Worm (Caenorhabditis elegans): Measurements from ENCODE around the gene dmsr-6.

dmsr-6 gene

DNA sequence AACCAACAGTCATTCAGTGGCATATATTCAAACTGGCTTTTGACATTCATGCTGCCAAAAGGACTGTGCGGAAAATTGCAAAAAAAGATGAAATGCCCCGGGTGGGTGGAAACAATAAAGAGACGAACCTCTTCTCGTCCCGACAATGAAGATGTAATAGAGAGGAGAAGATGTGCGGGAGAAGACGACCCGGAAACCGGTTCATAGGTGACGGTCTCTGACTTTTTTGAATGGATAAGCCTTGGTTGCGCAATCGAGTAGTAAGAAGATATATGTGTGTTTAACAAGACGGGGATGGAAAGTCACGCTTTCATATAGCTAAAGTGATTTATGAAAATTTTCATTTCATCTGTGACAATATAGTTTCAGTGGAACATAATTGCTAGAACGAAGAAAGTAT, 25.3 kb downstream of the dmsr-6 start:
- TF ChIP-seq ceh-13 (GFP tag; optimal IDR thresholded peaks at IDR 0.05) (no peak), hmg-4 (GFP tag; optimal IDR thresholded peaks at IDR 0.05) (no peak), tbx-11 (GFP tag; IDR thresholded peaks at IDR 0.05) (no peak), hmbx-1 (tag; optimal IDR thresholded peaks at IDR 0.05) (no peak), hnd-1 (tag; optimal IDR thresholded peaks at IDR 0.05) (no peak), pes-1 (GFP tag; IDR thresholded peaks at IDR 0.05) (no peak), sea-1 (GFP tag; conservative IDR thresholded peaks at IDR 0.05) (no peak), flt-1 (GFP tag; IDR thresholded peaks at IDR 0.05) (no peak), tbx-37 (GFP tag; conservative IDR thresholded peaks at IDR 0.05) (no peak), tra-4 (tag; optimal IDR thresholded peaks at IDR 0.05) (no peak), scrt-1 (GFP tag; IDR thresholded peaks at IDR 0.05) (no peak), ets-7 (tag; optimal IDR thresholded peaks at IDR 0.05) (no peak), ama-1 (optimal IDR thresholded peaks at IDR 0.05) (no peak), B0310.2 (tag; optimal IDR thresholded peaks at IDR 0.05) (no peak), ceh-36 (tag; optimal IDR thresholded peaks at IDR 0.05) (no peak)

DNA sequence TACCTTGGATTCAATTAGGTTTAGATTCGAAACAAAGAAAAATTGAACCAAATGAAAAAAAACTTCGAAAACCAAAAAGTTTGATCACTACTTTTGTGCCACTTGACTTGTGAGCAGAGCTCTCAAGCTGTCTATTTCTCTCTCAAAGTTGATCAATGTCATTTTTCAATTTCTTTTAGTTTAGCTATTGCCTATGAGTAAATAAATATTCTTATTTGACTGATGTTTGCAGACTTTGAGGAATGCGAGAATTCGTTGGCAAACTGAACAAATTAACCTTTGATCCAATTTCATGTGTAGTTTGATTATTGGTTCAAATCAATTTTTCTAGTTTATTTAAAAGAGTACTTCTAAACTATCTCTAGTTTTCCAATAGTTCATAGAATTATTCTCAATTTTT, 28.4 kb downstream of the dmsr-6 start:
- TF ChIP-seq B0310.2 (tag; optimal IDR thresholded peaks at IDR 0.05) (no peak), F13C5.2 (tag; optimal IDR thresholded peaks at IDR 0.05) (no peak), hnd-1 (tag; optimal IDR thresholded peaks at IDR 0.05) (no peak), ceh-13 (GFP tag; optimal IDR thresholded peaks at IDR 0.05) (no peak), ceh-36 (tag; optimal IDR thresholded peaks at IDR 0.05) (no peak)

DNA sequence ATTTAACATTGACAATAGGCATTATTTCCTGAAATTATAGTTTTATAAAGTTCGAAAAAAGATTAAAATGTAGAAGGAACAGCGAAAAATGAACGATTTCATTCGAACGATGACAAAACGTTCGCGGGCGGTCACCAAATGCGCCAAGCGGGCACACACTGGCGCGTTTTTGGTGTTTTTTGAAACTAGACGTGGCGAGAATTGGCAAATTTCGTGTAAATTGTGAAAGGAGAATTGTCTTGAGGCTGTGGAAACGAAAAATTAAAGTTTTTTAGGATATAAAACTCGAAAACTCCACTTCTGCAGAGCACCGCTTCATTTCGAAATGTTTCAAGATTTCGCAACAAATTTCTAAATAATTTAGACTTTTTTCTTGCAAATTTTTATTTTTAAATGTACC, 33.2 kb downstream of the dmsr-6 start, which contains the start of gene usp-14:
usp-14 (minus strand) TSS at position 28 of the 400 bp plus-strand sequence.
- no peak for TF ChIP-seq tbx-11 (GFP tag; IDR thresholded peaks at IDR 0.05)
- TF ChIP-seq B0310.2 (tag; optimal IDR thresholded peaks at IDR 0.05): no peak
- no peak for TF ChIP-seq ceh-13 (GFP tag; optimal IDR thresholded peaks at IDR 0.05)
- no peak for TF ChIP-seq scrt-1 (GFP tag; IDR thresholded peaks at IDR 0.05)
- TF ChIP-seq aly-1 (tag; optimal IDR thresholded peaks at IDR 0.05): no peak
- no peak for TF ChIP-seq hnd-1 (tag; optimal IDR thresholded peaks at IDR 0.05)
- TF ChIP-seq hmg-4 (GFP tag; optimal IDR thresholded peaks at IDR 0.05): no peak
- TF ChIP-seq hmbx-1 (tag; optimal IDR thresholded peaks at IDR 0.05): no peak
- TF ChIP-seq tra-4 (tag; optimal IDR thresholded peaks at IDR 0.05): no peak
- TF ChIP-seq ceh-36 (tag; optimal IDR thresholded peaks at IDR 0.05): no peak

DNA sequence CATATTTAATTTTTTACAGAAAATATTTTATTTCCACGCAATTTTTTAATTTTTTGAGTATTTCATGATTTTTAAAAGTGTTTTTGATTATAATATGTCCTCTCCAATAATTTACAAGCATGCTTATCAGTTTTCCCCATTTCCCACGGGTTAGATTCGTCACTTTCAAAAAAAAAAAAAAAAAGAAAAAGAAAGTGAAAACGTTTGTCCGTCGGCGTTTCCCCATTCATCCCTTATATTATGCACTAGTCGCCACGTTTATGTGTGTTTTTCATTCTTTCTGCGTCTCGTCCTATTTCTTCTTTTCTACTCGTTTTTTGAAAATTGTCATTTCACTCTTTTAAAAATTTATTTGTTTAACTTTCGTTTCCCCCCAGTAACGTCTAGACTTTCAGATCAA, 34.0 kb downstream of the dmsr-6 start, which contains the start of gene vnut-1:
vnut-1 (plus strand) TSS at position 396 of the 400 bp plus-strand sequence.
- TF ChIP-seq aly-1 (tag; optimal IDR thresholded peaks at IDR 0.05) (no peak), tbx-37 (GFP tag; conservative IDR thresholded peaks at IDR 0.05) (no peak), B0310.2 (tag; optimal IDR thresholded peaks at IDR 0.05) (no peak), sea-1 (GFP tag; conservative IDR thresholded peaks at IDR 0.05) (no peak), scrt-1 (GFP tag; IDR thresholded peaks at IDR 0.05) (no peak), hmbx-1 (tag; optimal IDR thresholded peaks at IDR 0.05) (no peak), flt-1 (GFP tag; IDR thresholded peaks at IDR 0.05) (no peak), ceh-36 (tag; optimal IDR thresholded peaks at IDR 0.05) (no peak), ceh-13 (GFP tag; optimal IDR thresholded peaks at IDR 0.05) (no peak), ama-1 (optimal IDR thresholded peaks at IDR 0.05) (no peak), tra-4 (tag; optimal IDR thresholded peaks at IDR 0.05) (no peak), hnd-1 (tag; optimal IDR thresholded peaks at IDR 0.05) (no peak), pes-1 (GFP tag; IDR thresholded peaks at IDR 0.05) (no peak)

DNA sequence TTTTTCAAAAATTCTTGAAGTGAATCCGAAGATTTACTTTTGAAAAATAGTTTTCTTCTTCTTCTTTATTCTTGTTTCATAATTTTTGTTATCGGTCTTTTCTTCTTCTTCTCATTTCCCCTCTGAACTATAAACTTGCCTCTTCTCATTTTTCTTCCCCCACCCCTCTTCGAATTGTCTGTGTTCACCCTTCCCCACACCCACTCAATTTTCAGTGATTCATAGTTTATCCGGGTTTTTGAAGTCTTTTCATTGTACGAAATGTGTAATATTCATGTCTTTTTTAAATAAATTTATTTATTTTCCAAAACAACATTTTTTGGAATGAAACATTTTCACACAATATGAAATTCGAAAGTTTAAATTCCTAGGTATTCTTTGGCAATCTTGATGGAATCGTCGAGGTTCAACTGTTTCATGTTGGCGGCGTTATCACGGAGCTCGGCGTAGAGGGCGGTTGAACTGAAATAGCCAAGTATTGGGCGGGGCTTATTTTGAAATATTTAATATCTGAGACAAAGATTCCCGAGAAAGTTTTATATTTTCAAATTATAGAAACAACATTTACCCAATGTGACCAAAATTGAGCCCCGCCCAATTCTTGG, 37.3 kb downstream of the dmsr-6 start:
- TF ChIP-seq tbx-11 (GFP tag; IDR thresholded peaks at IDR 0.05): no peak
- TF ChIP-seq B0310.2 (tag; optimal IDR thresholded peaks at IDR 0.05): no peak
- no peak for TF ChIP-seq hmg-4 (GFP tag; optimal IDR thresholded peaks at IDR 0.05)
- no peak for TF ChIP-seq hmbx-1 (tag; optimal IDR thresholded peaks at IDR 0.05)
- no peak for TF ChIP-seq flt-1 (GFP tag; IDR thresholded peaks at IDR 0.05)
- TF ChIP-seq tra-4 (tag; optimal IDR thresholded peaks at IDR 0.05): no peak
- no peak for TF ChIP-seq ceh-36 (tag; optimal IDR thresholded peaks at IDR 0.05)
- no peak for TF ChIP-seq tbx-37 (GFP tag; conservative IDR thresholded peaks at IDR 0.05)
- TF ChIP-seq hnd-1 (tag; optimal IDR thresholded peaks at IDR 0.05): no peak
- no peak for TF ChIP-seq scrt-1 (GFP tag; IDR thresholded peaks at IDR 0.05)
- TF ChIP-seq ama-1 (optimal IDR thresholded peaks at IDR 0.05): no peak

DNA sequence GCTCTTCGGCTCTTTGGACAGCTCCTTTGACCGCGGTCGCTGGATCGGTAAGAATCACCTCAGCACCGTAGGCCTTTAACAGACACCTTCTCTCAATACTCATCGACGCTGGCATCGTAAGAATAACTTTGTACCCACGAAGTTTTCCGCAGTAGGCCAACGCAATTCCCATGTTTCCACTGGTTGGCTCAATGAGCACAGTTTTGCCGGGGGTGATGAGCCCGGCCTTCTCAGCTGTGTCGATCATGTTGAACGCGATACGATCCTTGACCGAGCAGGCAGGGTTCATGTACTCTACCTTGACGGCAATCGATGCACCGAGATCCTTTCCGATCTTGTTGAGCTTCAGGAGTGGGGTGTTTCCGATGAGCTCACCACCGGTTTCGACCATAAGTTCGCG, 38.6 kb downstream of the dmsr-6 start:
- TF ChIP-seq B0310.2 (tag; optimal IDR thresholded peaks at IDR 0.05) (no peak), hmg-4 (GFP tag; optimal IDR thresholded peaks at IDR 0.05) (no peak), hnd-1 (tag; optimal IDR thresholded peaks at IDR 0.05) (no peak), tra-4 (tag; optimal IDR thresholded peaks at IDR 0.05) (no peak)

DNA sequence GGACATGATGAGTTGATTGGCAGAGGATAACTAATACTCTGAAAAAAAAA, 38.8 kb downstream of the dmsr-6 start, which contains the start of gene cysl-2:
cysl-2 (minus strand) TSS at position 38 of the 50 bp plus-strand sequence.
- TF ChIP-seq pes-1 (GFP tag; IDR thresholded peaks at IDR 0.05): no peak
- no peak for TF ChIP-seq tbx-11 (GFP tag; IDR thresholded peaks at IDR 0.05)
- TF ChIP-seq tbx-37 (GFP tag; conservative IDR thresholded peaks at IDR 0.05): no peak
- TF ChIP-seq hnd-1 (tag; optimal IDR thresholded peaks at IDR 0.05): no peak
- TF ChIP-seq hmbx-1 (tag; optimal IDR thresholded peaks at IDR 0.05): no peak
- TF ChIP-seq flt-1 (GFP tag; IDR thresholded peaks at IDR 0.05): no peak
- TF ChIP-seq sea-1 (GFP tag; conservative IDR thresholded peaks at IDR 0.05): no peak
- no peak for TF ChIP-seq ama-1 (optimal IDR thresholded peaks at IDR 0.05)
- TF ChIP-seq ceh-13 (GFP tag; optimal IDR thresholded peaks at IDR 0.05): no peak
- no peak for TF ChIP-seq hmg-4 (GFP tag; optimal IDR thresholded peaks at IDR 0.05)
- no peak for TF ChIP-seq B0310.2 (tag; optimal IDR thresholded peaks at IDR 0.05)

DNA sequence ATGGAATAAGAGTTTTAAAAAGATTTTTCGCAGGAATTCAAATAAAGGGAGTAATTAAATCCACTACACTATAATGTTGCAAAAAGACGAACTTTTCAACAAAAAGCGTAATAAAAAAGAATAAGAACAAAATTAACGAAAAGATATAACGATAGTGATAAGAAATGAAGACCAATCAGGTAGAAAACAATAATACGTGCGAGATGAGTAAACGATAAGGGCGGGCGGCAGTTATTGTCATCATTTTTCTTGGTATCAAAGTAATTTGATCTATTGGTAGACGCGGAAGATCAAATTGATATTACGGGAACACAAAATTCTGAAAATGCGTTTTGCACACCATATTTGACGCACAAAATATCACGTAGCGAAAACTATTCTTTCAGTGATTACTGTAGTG, 39.0 kb downstream of the dmsr-6 start:
- TF ChIP-seq ets-7 (tag; optimal IDR thresholded peaks at IDR 0.05) (no peak), aly-1 (tag; optimal IDR thresholded peaks at IDR 0.05) (no peak), ceh-13 (GFP tag; optimal IDR thresholded peaks at IDR 0.05) (no peak), tbx-11 (GFP tag; IDR thresholded peaks at IDR 0.05) (no peak), tra-4 (tag; optimal IDR thresholded peaks at IDR 0.05) (no peak), F13C5.2 (tag; optimal IDR thresholded peaks at IDR 0.05) (no peak), ceh-36 (tag; optimal IDR thresholded peaks at IDR 0.05) (no peak), flt-1 (GFP tag; IDR thresholded peaks at IDR 0.05) (no peak), hmg-4 (GFP tag; optimal IDR thresholded peaks at IDR 0.05) (no peak), scrt-1 (GFP tag; IDR thresholded peaks at IDR 0.05) (no peak), hmbx-1 (tag; optimal IDR thresholded peaks at IDR 0.05) (no peak), ama-1 (optimal IDR thresholded peaks at IDR 0.05) (no peak), sea-1 (GFP tag; conservative IDR thresholded peaks at IDR 0.05) (no peak), hnd-1 (tag; optimal IDR thresholded peaks at IDR 0.05) (no peak), B0310.2 (tag; optimal IDR thresholded peaks at IDR 0.05) (no peak)

Measured in whole organism, early embryonic.